Fruit fly (Drosophila melanogaster) whole organism, embryonic: ENCODE results near the gene Plzf.

Experiments
- Ada2b ChIP-seq: fragments of 200-800 bp; sonication (Bioruptor generic); IDR thresholded peaks from 2 replicates; pipeline ENCODE4 v1.3.6; 2022; ENCODE audit warnings: missing biosample characterization, missing genetic modification characterization
- CG10267 ChIP-seq: fragments of 200-800 bp; sonication (Bioruptor generic); optimal IDR thresholded peaks from 2 replicates; lab custom pipeline; 2018; ENCODE audit warnings: missing biosample characterization, mild to moderate bottlenecking, missing genetic modification characterization, moderate library complexity
- CG10274 ChIP-seq: fragments of 200-800 bp; sonication (Bioruptor generic); optimal IDR thresholded peaks from 3 replicates; lab custom pipeline; 2017; ENCODE audit warnings: missing biosample characterization, mild to moderate bottlenecking, missing genetic modification characterization
- CG10543 ChIP-seq: fragments of 200-800 bp; sonication (Bioruptor generic); optimal IDR thresholded peaks from 3 replicates; lab custom pipeline; 2017; ENCODE audit warnings: missing biosample characterization, mild to moderate bottlenecking, missing genetic modification characterization, moderate library complexity
- CG10565 ChIP-seq: fragments of 200-800 bp; sonication (Bioruptor generic); optimal IDR thresholded peaks from 3 replicates; lab custom pipeline; 2016; ENCODE audit warnings: missing biosample characterization, mild to moderate bottlenecking, missing genetic modification characterization
- CG11093 ChIP-seq: fragments of 200-800 bp; sonication (Bioruptor generic); IDR thresholded peaks from 3 replicates; pipeline ENCODE4 v1.3.6; 2022; ENCODE audit warnings: missing biosample characterization, missing genetic modification characterization
- CG11247 ChIP-seq: fragments of 200-800 bp; sonication (Bioruptor generic); IDR thresholded peaks from 2 replicates; pipeline ENCODE4 v1.3.6; 2022; ENCODE audit warnings: missing biosample characterization, missing genetic modification characterization
- CG12942 ChIP-seq: fragments of 200-800 bp; sonication (Bioruptor generic); optimal IDR thresholded peaks from 3 replicates; lab custom pipeline; 2016; ENCODE audit warnings: missing biosample characterization, missing genetic modification characterization
- CG13123 ChIP-seq: fragments of 200-800 bp; sonication (Bioruptor generic); optimal IDR thresholded peaks from 2 replicates; lab custom pipeline; 2016; ENCODE audit warnings: missing biosample characterization, missing genetic modification characterization
- CG13424 ChIP-seq: fragments of 200-800 bp; sonication (Bioruptor generic); optimal IDR thresholded peaks from 2 replicates; lab custom pipeline; 2019; ENCODE audit warnings: missing biosample characterization, mild to moderate bottlenecking, missing genetic modification characterization, moderate library complexity
- CG14441 ChIP-seq: fragments of 200-800 bp; sonication (Bioruptor generic); IDR thresholded peaks from 2 replicates; pipeline ENCODE4 v1.3.6; 2022; ENCODE audit warnings: missing biosample characterization, missing genetic modification characterization
- CG15073 ChIP-seq: fragments of 200-800 bp; sonication (Bioruptor generic); optimal IDR thresholded peaks from 2 replicates; lab custom pipeline; 2016; ENCODE audit warnings: missing biosample characterization, missing genetic modification characterization
- CG16863 ChIP-seq: fragments of 200-800 bp; sonication (Bioruptor generic); optimal IDR thresholded peaks from 3 replicates; lab custom pipeline; 2016; ENCODE audit warnings: missing biosample characterization, missing genetic modification characterization
- CG17612 ChIP-seq: fragments of 200-800 bp; sonication (Bioruptor generic); IDR thresholded peaks from 2 replicates; pipeline ENCODE4 v1.3.6; 2022; ENCODE audit warnings: missing biosample characterization, missing genetic modification characterization
- CG17802 ChIP-seq: fragments of 200-800 bp; sonication (Bioruptor generic); optimal IDR thresholded peaks from 2 replicates; lab custom pipeline; 2018; ENCODE audit warnings: missing biosample characterization, mild to moderate bottlenecking, missing genetic modification characterization, moderate library complexity
- CG2129 ChIP-seq: fragments of 200-800 bp; sonication (Bioruptor generic); IDR thresholded peaks from 2 replicates; pipeline ENCODE4 v1.3.6; 2022; ENCODE audit warnings: missing biosample characterization, missing genetic modification characterization; ENCODE audit not compliant: partially characterized antibody
- CG32772 ChIP-seq: fragments of 200-800 bp; sonication (Bioruptor generic); IDR thresholded peaks from 2 replicates; pipeline ENCODE4 v1.3.6; 2022; ENCODE audit warnings: missing biosample characterization, missing genetic modification characterization
- CG3281 ChIP-seq: fragments of 200-800 bp; sonication (Bioruptor generic); optimal IDR thresholded peaks from 3 replicates; lab custom pipeline; 2017; ENCODE audit warnings: missing biosample characterization, mild to moderate bottlenecking, missing genetic modification characterization
- CG4360 ChIP-seq: fragments of 200-800 bp; sonication (Bioruptor generic); IDR thresholded peaks from 2 replicates; pipeline ENCODE4 v1.3.6; 2022; ENCODE audit warnings: missing biosample characterization, missing genetic modification characterization
- CG43689 ChIP-seq: fragments of 200-800 bp; sonication (Bioruptor generic); IDR thresholded peaks from 2 replicates; pipeline ENCODE4 v1.3.6; 2022; ENCODE audit warnings: missing biosample characterization, missing genetic modification characterization
- CG4424 ChIP-seq: fragments of 200-800 bp; sonication (Bioruptor generic); optimal IDR thresholded peaks from 3 replicates; lab custom pipeline; 2016; ENCODE audit warnings: missing biosample characterization, missing genetic modification characterization
- CG6175 ChIP-seq: fragments of 200-800 bp; sonication (Bioruptor generic); IDR thresholded peaks from 3 replicates; pipeline ENCODE4 v1.3.6; 2022; ENCODE audit warnings: missing biosample characterization, missing genetic modification characterization
- CG6854 ChIP-seq: fragments of 200-800 bp; sonication (Bioruptor generic); optimal IDR thresholded peaks from 3 replicates; lab custom pipeline; 2017; ENCODE audit warnings: missing biosample characterization, mild to moderate bottlenecking, missing genetic modification characterization
- CG7786 ChIP-seq: fragments of 200-800 bp; sonication (Bioruptor generic); optimal IDR thresholded peaks from 2 replicates; lab custom pipeline; 2016; ENCODE audit warnings: missing biosample characterization, missing genetic modification characterization
- CG8281 ChIP-seq: fragments of 200-800 bp; sonication (Bioruptor generic); optimal IDR thresholded peaks from 2 replicates; lab custom pipeline; 2018; ENCODE audit warnings: missing biosample characterization, mild to moderate bottlenecking, missing genetic modification characterization, moderate library complexity
- CrebB ChIP-seq: fragments of 200-800 bp; sonication (Bioruptor generic); optimal IDR thresholded peaks from 3 replicates; lab custom pipeline; 2018; ENCODE audit warnings: missing biosample characterization, mild to moderate bottlenecking, missing genetic modification characterization
- Dfd ChIP-seq, 2 experiments: fragments of >200 bp; optimal IDR thresholded peaks; 2 replicates each; lab custom pipeline; 2017; ENCODE audit warnings: missing biosample characterization in 2 of 2, missing genetic modification characterization in 2 of 2
- E2f1 ChIP-seq: fragments of 200-800 bp; sonication (Bioruptor generic); IDR thresholded peaks from 2 replicates; pipeline ENCODE4 v1.3.6; 2022; ENCODE audit warnings: missing biosample characterization, missing genetic modification characterization
- Ets65A ChIP-seq: fragments of 200-800 bp; sonication (Bioruptor generic); peaks from one replicate; lab custom pipeline; 2016; ENCODE audit warnings: missing biosample characterization, missing genetic modification characterization
- Gug ChIP-seq: fragments of 200-800 bp; sonication (Bioruptor generic); IDR thresholded peaks from 4 replicates; pipeline ENCODE4 v1.3.6; 2022; ENCODE audit warnings: missing biosample characterization, missing genetic modification characterization
- Hand ChIP-seq: fragments of 200-800 bp; sonication (Bioruptor generic); optimal IDR thresholded peaks from 2 replicates; lab custom pipeline; 2017; ENCODE audit warnings: mild to moderate bottlenecking, missing biosample characterization, missing genetic modification reagents, missing genetic modification characterization
- HmgZ ChIP-seq: fragments of 200-800 bp; sonication (Bioruptor generic); optimal IDR thresholded peaks from 2 replicates; lab custom pipeline; 2018; ENCODE audit warnings: missing biosample characterization, mild to moderate bottlenecking, missing genetic modification characterization
- Hr3 ChIP-seq: fragments of 200-800 bp; sonication (Bioruptor generic); optimal IDR thresholded peaks from 3 replicates; lab custom pipeline; 2016; ENCODE audit warnings: missing biosample characterization, missing genetic modification characterization
- Hr51 ChIP-seq, 2 experiments: fragments of 200-800 bp; sonication (Bioruptor generic); optimal IDR thresholded peaks; 2 replicates in 1 of 2; 3 replicates in 1 of 2; lab custom pipeline; 2016 to 2018; ENCODE audit warnings: missing biosample characterization in 2 of 2, missing genetic modification characterization in 2 of 2, mild to moderate bottlenecking in 1 of 2, moderate library complexity in 1 of 2
- Med ChIP-seq: fragments of 200-800 bp; sonication (Bioruptor generic); peaks from one replicate; lab custom pipeline; 2016; ENCODE audit warnings: missing biosample characterization, missing genetic modification characterization, mild to moderate bottlenecking, inconsistent platforms, moderate library complexity
- NC2β ChIP-seq: fragments of 200-800 bp; sonication (Bioruptor generic); optimal IDR thresholded peaks from 2 replicates; lab custom pipeline; 2016; ENCODE audit warnings: missing biosample characterization, missing genetic modification characterization
- Neu2 ChIP-seq: fragments of 200-800 bp; sonication (Bioruptor generic); optimal IDR thresholded peaks from 3 replicates; lab custom pipeline; 2016; ENCODE audit warnings: missing biosample characterization, missing genetic modification characterization, borderline replicate concordance
- PHDP ChIP-seq: fragments of 200-800 bp; sonication (Bioruptor generic); optimal IDR thresholded peaks from 3 replicates; lab custom pipeline; 2018; ENCODE audit warnings: missing biosample characterization, mild to moderate bottlenecking, missing genetic modification characterization, moderate library complexity
- Spps ChIP-seq: fragments of 200-800 bp; sonication (Bioruptor generic); optimal IDR thresholded peaks from 2 replicates; lab custom pipeline; 2018; ENCODE audit warnings: missing biosample characterization, mild to moderate bottlenecking, missing genetic modification characterization
- Xrp1 ChIP-seq: fragments of 200-800 bp; sonication (Bioruptor generic); IDR thresholded peaks from 2 replicates; pipeline ENCODE4 v1.3.6; 2022; ENCODE audit warnings: missing biosample characterization, missing genetic modification characterization
- aop ChIP-seq: fragments of 200-800 bp; sonication (Bioruptor generic); IDR thresholded peaks from 2 replicates; pipeline ENCODE4 v1.3.6; 2022; ENCODE audit warnings: missing biosample characterization, missing genetic modification characterization
- gce ChIP-seq: fragments of 200-800 bp; sonication (Bioruptor generic); IDR thresholded peaks from 3 replicates; pipeline ENCODE4 v1.3.6; 2022; ENCODE audit warnings: missing biosample characterization, missing genetic modification characterization
- lbe ChIP-seq: fragments of 200-800 bp; sonication (Bioruptor generic); optimal IDR thresholded peaks from 2 replicates; lab custom pipeline; 2016; ENCODE audit warnings: missing biosample characterization, mild to moderate bottlenecking, missing genetic modification characterization
- lmd ChIP-seq: fragments of 200-800 bp; sonication (Bioruptor generic); IDR thresholded peaks from 2 replicates; pipeline ENCODE4 v1.3.6; 2022; ENCODE audit warnings: missing biosample characterization, missing genetic modification characterization
- repo ChIP-seq: fragments of 200-800 bp; sonication (Bioruptor generic); optimal IDR thresholded peaks from 2 replicates; lab custom pipeline; 2016; ENCODE audit warnings: missing biosample characterization, missing genetic modification characterization
- ro ChIP-seq: fragments of 200-800 bp; sonication (Bioruptor generic); IDR thresholded peaks from 2 replicates; pipeline ENCODE4 v1.3.6; 2022; ENCODE audit warnings: missing biosample characterization, missing genetic modification characterization
- salm ChIP-seq: fragments of 200-800 bp; sonication (Bioruptor generic); optimal IDR thresholded peaks from 2 replicates; lab custom pipeline; 2018; ENCODE audit warnings: missing biosample characterization, mild to moderate bottlenecking, missing genetic modification characterization
- slou ChIP-seq: fragments of 200-800 bp; sonication (Bioruptor generic); optimal IDR thresholded peaks from 3 replicates; lab custom pipeline; 2016; ENCODE audit warnings: missing biosample characterization, missing genetic modification characterization
- vfl ChIP-seq: fragments of 200-800 bp; sonication (Bioruptor generic); optimal IDR thresholded peaks from 2 replicates; lab custom pipeline; 2016; ENCODE audit warnings: missing biosample characterization, missing genetic modification characterization
- wdn ChIP-seq: fragments of 200-800 bp; sonication (Bioruptor generic); IDR thresholded peaks from 2 replicates; pipeline ENCODE4 v1.3.6; 2022; ENCODE audit warnings: missing biosample characterization, missing genetic modification characterization

Plzf gene

DNA sequence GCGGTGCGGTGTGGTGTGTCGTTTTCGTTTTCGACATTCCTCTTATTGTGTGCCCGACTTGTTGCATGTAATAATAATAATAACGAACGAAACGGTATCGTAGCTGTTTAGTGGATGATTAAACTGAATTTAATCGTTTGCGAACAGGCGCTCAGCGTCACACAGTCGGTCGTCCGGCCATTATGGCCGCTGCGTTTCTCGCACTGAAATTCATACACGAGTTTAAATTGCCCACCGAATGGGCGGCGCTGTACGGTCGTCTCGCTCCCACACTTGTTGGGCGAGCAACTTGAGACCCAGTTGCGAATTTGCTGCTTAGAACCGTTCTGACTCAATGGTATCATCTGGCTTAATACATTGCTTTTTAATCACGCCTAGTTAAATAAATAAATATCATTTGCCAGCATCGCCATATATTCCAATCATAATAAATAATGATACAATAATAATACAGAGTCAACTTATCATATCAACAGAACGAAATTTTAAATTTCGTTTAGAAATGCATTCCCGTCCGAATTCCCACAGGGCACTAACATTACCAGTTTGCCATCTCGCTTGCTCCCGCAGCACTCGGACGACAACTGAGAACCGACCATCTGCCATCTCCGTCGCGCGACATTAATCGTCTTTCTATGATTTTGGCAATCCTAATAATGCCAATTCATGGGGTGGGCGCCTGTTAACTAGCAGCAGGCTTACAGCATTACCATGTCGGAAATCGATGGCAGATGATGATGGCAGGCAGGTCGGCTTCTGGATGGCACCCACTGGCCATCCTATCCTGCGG lies 37.6 kb downstream of the Plzf start (continued):
- TF ChIP-seq CG2129 (GFP tag; lab: Robert Waterston, UW) (no peak), CG17802 (tag; lab: Kevin White, UChicago) (peak; percentile 58), gce (GFP tag; lab: Robert Waterston, UW) (no peak), vfl (peak; percentile 84), CG10543 (GFP tag; lab: Kevin White, UChicago) (peak; percentile 93), Hand (peak; percentile 92), Ada2b (GFP tag; lab: Robert Waterston, UW) (no peak), PHDP (tag; lab: Kevin White, UChicago) (peak; percentile 93), CG7786 (peak; percentile 66), Ets65A (GFP tag; lab: Kevin White, UChicago) (peak; percentile 93), Hr3 (GFP tag; lab: Kevin White, UChicago) (peak; percentile 88), slou (GFP tag; lab: Kevin White, UChicago) (peak; percentile 85), NC2β (GFP tag; lab: Kevin White, UChicago) (peak; percentile 49), CG4424 (GFP tag; lab: Kevin White, UChicago) (peak; percentile 89), CG11247 (GFP tag; lab: Robert Waterston, UW) (no peak), CG13123 (GFP tag; lab: Kevin White, UChicago) (peak; percentile 85), CrebB (tag; lab: Kevin White, UChicago) (peak; percentile 92), CG32772 (GFP tag; lab: Robert Waterston, UW) (no peak), Gug (GFP tag; lab: Robert Waterston, UW) (peak; percentile 84), CG4360 (GFP tag; lab: Robert Waterston, UW) (no peak), salm (tag; lab: Kevin White, UChicago) (peak; percentile 73), ro (GFP tag; lab: Robert Waterston, UW) (no peak), HmgZ (peak; percentile 89), CG14441 (GFP tag; lab: Robert Waterston, UW) (no peak), Med (GFP tag; lab: Kevin White, UChicago) (peak; percentile 59), Dfd (GFP tag; optimal IDR thresholded peaks at IDR 0.05; lab: Kevin White, UChicago) (no peak), CG6175 (GFP tag; lab: Robert Waterston, UW) (no peak), Xrp1 (GFP tag; lab: Robert Waterston, UW) (no peak), CG10267 (tag; lab: Kevin White, UChicago) (peak; percentile 85), CG17612 (GFP tag; lab: Robert Waterston, UW) (no peak), CG11093 (GFP tag; lab: Robert Waterston, UW) (peak; percentile 90), wdn (no peak), Hr51 (GFP tag; optimal IDR thresholded peaks at IDR 0.05; lab: Kevin White, UChicago) (peak; percentile 71 to 92), CG6854 (GFP tag; lab: Kevin White, UChicago) (peak; percentile 90), lbe (GFP tag; lab: Kevin White, UChicago) (peak; percentile 63), CG16863 (GFP tag; lab: Kevin White, UChicago) (peak; percentile 74), CG10565 (no peak), CG43689 (GFP tag; lab: Robert Waterston, UW) (no peak), CG10274 (peak; percentile 76), CG12942 (GFP tag; lab: Kevin White, UChicago) (peak; percentile 86), CG3281 (peak; percentile 96), Neu2 (GFP tag; lab: Kevin White, UChicago) (no peak), repo (GFP tag; lab: Kevin White, UChicago) (peak; percentile 4), CG8281 (peak; percentile 82), Spps (peak; percentile 81), CG15073 (peak; percentile 36), lmd (GFP tag; lab: Robert Waterston, UW) (no peak), CG13424 (tag; lab: Kevin White, UChicago) (peak; percentile 96), aop (GFP tag; lab: Robert Waterston, UW) (no peak), E2f1 (GFP tag; lab: Robert Waterston, UW) (no peak)
